Worm (Caenorhabditis elegans) whole organism, L3 larva: ENCODE measurements around the gene M176.16.

Experiments
- R02D3.7 ChIP-seq: fragments of 150-350 bp; optimal IDR thresholded peaks from 2 replicates; lab custom pipeline; 2014; ENCODE audit warnings: missing biosample characterization, missing genetic modification characterization
- ZK546.5 ChIP-seq: sonication (generic microtip); optimal IDR thresholded peaks from 2 replicates; lab custom pipeline; 2017; ENCODE audit warnings: missing biosample characterization, missing genetic modification characterization
- aly-2 ChIP-seq: fragments of 150-350 bp; optimal IDR thresholded peaks from 2 replicates; lab custom pipeline; 2014; ENCODE audit warnings: missing biosample characterization, missing genetic modification characterization
- ama-1 ChIP-seq: fragments of 150-350 bp; optimal IDR thresholded peaks from 2 replicates; lab custom pipeline; 2018
- ceh-28 ChIP-seq: fragments of 150-350 bp; optimal IDR thresholded peaks from 2 replicates; lab custom pipeline; 2014; ENCODE audit warnings: missing biosample characterization, missing genetic modification reagents, missing genetic modification characterization
- ceh-82 ChIP-seq: fragments of 150-350 bp; optimal IDR thresholded peaks from 2 replicates; lab custom pipeline; 2014; ENCODE audit warnings: missing biosample characterization, missing genetic modification characterization
- daf-12 ChIP-seq: fragments of 150-350 bp; optimal IDR thresholded peaks from 2 replicates; lab custom pipeline; 2014; ENCODE audit warnings: missing biosample characterization, missing genetic modification reagents, missing genetic modification characterization
- egl-27 ChIP-seq: sonication (generic microtip); optimal IDR thresholded peaks from 4 replicates; lab custom pipeline; 2017; ENCODE audit warnings: missing biosample characterization, missing genetic modification reagents, missing genetic modification characterization
- egl-5 ChIP-seq: fragments of 150-350 bp; optimal IDR thresholded peaks from 2 replicates; lab custom pipeline; 2017; ENCODE audit warnings: missing biosample characterization, missing genetic modification reagents, missing genetic modification characterization, inconsistent platforms
- elt-1 ChIP-seq: fragments of 150-350 bp; optimal IDR thresholded peaks from 2 replicates; lab custom pipeline; 2014; ENCODE audit warnings: missing biosample characterization, missing genetic modification characterization
- elt-2 ChIP-seq: sonication (generic microtip); optimal IDR thresholded peaks from 2 replicates; lab custom pipeline; 2016; ENCODE audit warnings: missing genetic modification reagents, mild to moderate bottlenecking, missing genetic modification characterization, missing compliant biosample characterization
- elt-3 ChIP-seq, 3 experiments: fragments of 150-350 bp in 1 of 3; sonication (generic microtip) in 2 of 3; optimal IDR thresholded peaks; 2 replicates in 2 of 3; 4 replicates in 1 of 3; lab custom pipeline; 2014 to 2017; ENCODE audit warnings: missing biosample characterization in 3 of 3, missing genetic modification characterization in 3 of 3
- eor-1 ChIP-seq, 2 experiments: fragments of 150-350 bp; optimal IDR thresholded peaks; 2 replicates each; lab custom pipeline; 2014 to 2018; ENCODE audit warnings: missing biosample characterization in 2 of 2, missing genetic modification characterization in 2 of 2
- fkh-10 ChIP-seq: sonication (generic microtip); optimal IDR thresholded peaks from 2 replicates; lab custom pipeline; 2017; ENCODE audit warnings: missing biosample characterization, missing genetic modification reagents, missing genetic modification characterization
- fkh-2 ChIP-seq: fragments of 150-350 bp; optimal IDR thresholded peaks from 2 replicates; lab custom pipeline; 2014; ENCODE audit warnings: missing biosample characterization, missing genetic modification reagents, missing genetic modification characterization
- fos-1 ChIP-seq: fragments of 150-350 bp; optimal IDR thresholded peaks from 2 replicates; lab custom pipeline; 2014; ENCODE audit warnings: missing biosample characterization, missing genetic modification characterization
- jun-1 ChIP-seq: fragments of 150-350 bp; optimal IDR thresholded peaks from 2 replicates; lab custom pipeline; 2014; ENCODE audit warnings: missing biosample characterization, missing genetic modification reagents, missing genetic modification characterization
- lin-15B ChIP-seq: fragments of 150-350 bp; optimal IDR thresholded peaks from 2 replicates; lab custom pipeline; 2014; ENCODE audit warnings: missing biosample characterization, missing genetic modification characterization
- lin-39 ChIP-seq: fragments of 150-350 bp; optimal IDR thresholded peaks from 2 replicates; lab custom pipeline; 2018; ENCODE audit warnings: missing biosample characterization, missing genetic modification reagents, missing genetic modification characterization
- lsy-12 ChIP-seq: sonication (generic microtip); optimal IDR thresholded peaks from 2 replicates; lab custom pipeline; 2016; ENCODE audit warnings: mild to moderate bottlenecking, missing genetic modification characterization, missing compliant biosample characterization
- mdl-1 ChIP-seq: fragments of 150-350 bp; optimal IDR thresholded peaks from 2 replicates; lab custom pipeline; 2014; ENCODE audit warnings: missing biosample characterization, missing genetic modification characterization
- mml-1 ChIP-seq: fragments of 150-350 bp; sonication (generic microtip); optimal IDR thresholded peaks from 3 replicates; lab custom pipeline; 2014; ENCODE audit warnings: missing biosample characterization, missing genetic modification characterization
- nfya-1 ChIP-seq: sonication (generic microtip); optimal IDR thresholded peaks from 2 replicates; lab custom pipeline; 2017; ENCODE audit warnings: missing genetic modification characterization, mild to moderate bottlenecking, missing compliant biosample characterization, antibody characterized with exemption, moderate library complexity; ENCODE audit not compliant: insufficient read depth
- nhr-11 ChIP-seq: fragments of 150-350 bp; optimal IDR thresholded peaks from 2 replicates; lab custom pipeline; 2014; ENCODE audit warnings: missing biosample characterization, missing genetic modification characterization
- nhr-12 ChIP-seq: fragments of 150-350 bp; optimal IDR thresholded peaks from 2 replicates; lab custom pipeline; 2014; ENCODE audit warnings: missing biosample characterization, missing genetic modification characterization
- nhr-237 ChIP-seq: fragments of 150-350 bp; optimal IDR thresholded peaks from 2 replicates; lab custom pipeline; 2014; ENCODE audit warnings: missing biosample characterization, missing genetic modification characterization
- nhr-25 ChIP-seq: sonication (generic microtip); optimal IDR thresholded peaks from 2 replicates; lab custom pipeline; 2017; ENCODE audit warnings: missing biosample characterization, missing genetic modification characterization
- nhr-43 ChIP-seq: sonication (generic microtip); optimal IDR thresholded peaks from 2 replicates; lab custom pipeline; 2016; ENCODE audit warnings: mild to moderate bottlenecking, missing genetic modification characterization, missing compliant biosample characterization; ENCODE audit not compliant: poor library complexity, severe bottlenecking
- nhr-67 ChIP-seq: fragments of 150-350 bp; optimal IDR thresholded peaks from 2 replicates; lab custom pipeline; 2014; ENCODE audit warnings: missing biosample characterization, missing genetic modification characterization
- nhr-76 ChIP-seq: fragments of 150-350 bp; sonication (generic microtip); optimal IDR thresholded peaks from 5 replicates; lab custom pipeline; 2014; ENCODE audit warnings: missing biosample characterization, missing genetic modification characterization
- nhr-77 ChIP-seq: fragments of 150-350 bp; optimal IDR thresholded peaks from 2 replicates; lab custom pipeline; 2014; ENCODE audit warnings: missing biosample characterization, missing genetic modification characterization
- pha-4 ChIP-seq: fragments of 150-350 bp; optimal IDR thresholded peaks from 2 replicates; lab custom pipeline; 2014; ENCODE audit warnings: missing biosample characterization, missing genetic modification reagents, missing genetic modification characterization
- pqm-1 ChIP-seq: fragments of 150-350 bp; optimal IDR thresholded peaks from 2 replicates; lab custom pipeline; 2017; ENCODE audit warnings: missing biosample characterization, missing genetic modification characterization, inconsistent platforms
- sea-2 ChIP-seq: fragments of 150-350 bp; sonication (generic microtip); optimal IDR thresholded peaks from 4 replicates; lab custom pipeline; 2014; ENCODE audit warnings: missing biosample characterization, missing genetic modification reagents, missing genetic modification characterization
- skn-1 ChIP-seq: fragments of 150-350 bp; optimal IDR thresholded peaks from 2 replicates; lab custom pipeline; 2014; ENCODE audit warnings: missing biosample characterization, missing genetic modification characterization
- snpc-4 ChIP-seq: fragments of 150-350 bp; optimal IDR thresholded peaks from 2 replicates; lab custom pipeline; 2014; ENCODE audit warnings: missing biosample characterization, missing genetic modification characterization
- unc-39 ChIP-seq: sonication (generic microtip); optimal IDR thresholded peaks from 4 replicates; lab custom pipeline; 2017; ENCODE audit warnings: missing biosample characterization, missing genetic modification characterization
- unc-62 ChIP-seq: fragments of 150-350 bp; sonication (generic microtip); optimal IDR thresholded peaks from 4 replicates; lab custom pipeline; 2014; ENCODE audit warnings: missing biosample characterization, missing genetic modification reagents, missing genetic modification characterization
- ztf-11 ChIP-seq: fragments of 150-350 bp; optimal IDR thresholded peaks from 2 replicates; lab custom pipeline; 2014; ENCODE audit warnings: missing biosample characterization, missing genetic modification characterization

Gene M176.16

ce11 chrII:9403846-9404245, 14.5 kb upstream of the M176.16 start, which contains the start of gene Y51B9A.5:
Gene Y51B9A.5, plus strand, starts transcription at chrII:9404146.
- TF ChIP-seq unc-62 (GFP tag; lab: Kevin White, UChicago) (no peak), skn-1 (no peak), lin-15B (tag; lab: Kevin White, UChicago) (no peak), fos-1 (tag; lab: Kevin White, UChicago) (no peak), eor-1 (tag; optimal IDR thresholded peaks at IDR 0.05; lab: Kevin White, UChicago) (no peak), egl-5 (no peak), ceh-82 (tag; lab: Kevin White, UChicago) (no peak), egl-27 (tag; lab: Kevin White, UChicago) (no peak), nhr-67 (tag; lab: Kevin White, UChicago) (no peak), elt-3 (tag; optimal IDR thresholded peaks at IDR 0.05; lab: Kevin White, UChicago) (no peak), ZK546.5 (tag; lab: Kevin White, UChicago) (no peak), pqm-1 (tag; lab: Kevin White, UChicago) (no peak), R02D3.7 (tag; lab: Kevin White, UChicago) (no peak), snpc-4 (tag; lab: Kevin White, UChicago) (no peak), unc-39 (tag; lab: Kevin White, UChicago) (no peak), fkh-10 (no peak), nhr-77 (tag; lab: Kevin White, UChicago) (no peak), fkh-2 (no peak), ztf-11 (tag; lab: Kevin White, UChicago) (no peak), pha-4 (tag; lab: Kevin White, UChicago) (no peak)

DNA sequence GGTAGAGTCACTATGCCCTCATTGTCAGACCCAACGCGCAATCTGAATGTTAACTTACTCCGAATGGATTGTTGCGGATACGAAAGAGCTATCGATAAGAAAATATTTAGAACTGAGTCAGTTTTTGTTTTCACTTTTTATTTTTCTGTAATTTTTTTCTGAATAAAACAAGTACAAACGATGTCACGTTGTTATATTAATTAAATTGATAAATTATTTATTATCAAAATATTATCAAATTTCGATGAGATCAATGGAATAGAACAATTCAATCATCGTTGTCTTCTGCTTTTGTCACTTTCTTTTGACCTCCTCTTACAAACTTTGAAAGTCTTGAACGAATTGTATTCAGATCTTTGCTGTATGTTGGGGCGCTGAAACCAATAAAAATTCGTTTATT, 11.3 kb upstream of the M176.16 start, which contains the start of gene mpz-6:
TSS of gene mpz-6 (minus strand) at position 101 of the 400 bp plus-strand sequence.
- TF ChIP-seq ceh-28 (tag; lab: Kevin White, UChicago) (no peak), lin-15B (tag; lab: Kevin White, UChicago) (no peak), nhr-43 (no peak), daf-12 (tag; lab: Kevin White, UChicago) (no peak), nhr-67 (tag; lab: Kevin White, UChicago) (no peak), lin-39 (tag; lab: Kevin White, UChicago) (no peak), nhr-237 (tag; lab: Kevin White, UChicago) (no peak), nfya-1 (tag; lab: Kevin White, UChicago) (no peak), elt-1 (tag; lab: Kevin White, UChicago) (no peak), ZK546.5 (tag; lab: Kevin White, UChicago) (no peak), nhr-11 (tag; lab: Kevin White, UChicago) (no peak), skn-1 (no peak)

DNA sequence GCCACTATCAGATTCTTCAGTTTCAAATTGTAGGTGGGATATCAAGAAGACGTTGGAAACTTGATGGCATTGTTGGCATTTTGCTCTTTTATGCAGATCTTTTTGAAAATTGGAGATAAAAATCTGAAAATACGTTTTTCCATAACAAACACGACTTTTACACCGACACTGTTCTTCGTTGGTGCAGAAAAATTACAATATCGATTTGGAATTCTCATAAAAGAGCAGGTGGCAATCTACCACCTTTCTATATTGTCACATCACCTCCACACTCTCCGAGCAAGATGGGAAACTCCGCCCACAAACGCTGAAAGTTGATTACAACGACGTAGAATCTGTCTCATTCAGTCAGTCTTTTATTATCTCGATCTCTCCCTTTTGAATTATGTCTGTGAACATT, 10.8 kb upstream of the M176.16 start, which contains the start of gene arrd-2:
TSS of gene arrd-2 (plus strand) at position 301 of the 400 bp plus-strand sequence.
- TF ChIP-seq sea-2 (no peak), ama-1 (lab: Kevin White, UChicago) (no peak), daf-12 (tag; lab: Kevin White, UChicago) (no peak), nhr-11 (tag; lab: Kevin White, UChicago) (no peak), nfya-1 (tag; lab: Kevin White, UChicago) (no peak), aly-2 (no peak), unc-62 (GFP tag; lab: Kevin White, UChicago) (no peak)

- TF ChIP-seq ZK546.5 (tag; lab: Kevin White, UChicago) (no peak), nhr-76 (tag; lab: Kevin White, UChicago) (no peak), mdl-1 (no peak), ceh-28 (tag; lab: Kevin White, UChicago) (no peak), jun-1 (no peak), fos-1 (tag; lab: Kevin White, UChicago) (no peak), nhr-12 (tag; lab: Kevin White, UChicago) (no peak), ama-1 (lab: Kevin White, UChicago) (no peak), nhr-25 (no peak), pha-4 (tag; lab: Kevin White, UChicago) (no peak), pqm-1 (tag; lab: Kevin White, UChicago) (no peak), mml-1 (no peak), lsy-12 (no peak), elt-2 (no peak), ztf-11 (tag; lab: Kevin White, UChicago) (no peak)
- TF ChIP-seq, all 47 proteins: peak for 0
Observed at ce11 chrII:9411497-9411896, 6.8 kb upstream of the M176.16 start, which contains the start of gene M176.9. Gene M176.9, minus strand, starts transcription at chrII:9411597.
